Fruit fly (Drosophila melanogaster) whole organism, embryonic: Measurements from ENCODE around the gene sesB.

Experiments
- B-H1 ChIP-seq: fragments of 200-800 bp; sonication (Bioruptor generic); IDR thresholded peaks from 3 replicates; pipeline ENCODE4 v1.3.6; 2022; ENCODE audit warnings: missing biosample characterization, missing genetic modification characterization
- CG11247 ChIP-seq: fragments of 200-800 bp; sonication (Bioruptor generic); IDR thresholded peaks from 2 replicates; pipeline ENCODE4 v1.3.6; 2022; ENCODE audit warnings: missing biosample characterization, missing genetic modification characterization
- CG11504 ChIP-seq: fragments of 200-800 bp; sonication (Bioruptor generic); optimal IDR thresholded peaks from 3 replicates; lab custom pipeline; 2019; ENCODE audit warnings: missing biosample characterization, mild to moderate bottlenecking, missing genetic modification characterization, moderate library complexity
- CG12104 ChIP-seq: fragments of 200-800 bp; sonication (Bioruptor generic); optimal IDR thresholded peaks from 3 replicates; lab custom pipeline; 2016; ENCODE audit warnings: missing biosample characterization, missing genetic modification characterization
- CG12391 ChIP-seq: fragments of 200-800 bp; sonication (Bioruptor generic); optimal IDR thresholded peaks from 3 replicates; lab custom pipeline; 2018; ENCODE audit warnings: missing biosample characterization, mild to moderate bottlenecking, missing genetic modification characterization, moderate library complexity
- CG12769 ChIP-seq: fragments of 200-800 bp; sonication (Bioruptor generic); optimal IDR thresholded peaks from 2 replicates; lab custom pipeline; 2019; ENCODE audit warnings: missing biosample characterization, mild to moderate bottlenecking, missing genetic modification characterization, moderate library complexity
- CG13296 ChIP-seq: fragments of 200-800 bp; sonication (Bioruptor generic); optimal IDR thresholded peaks from 3 replicates; lab custom pipeline; 2018; ENCODE audit warnings: missing biosample characterization, mild to moderate bottlenecking, missing genetic modification characterization
- CG14014 ChIP-seq: fragments of 200-800 bp; sonication (Bioruptor generic); IDR thresholded peaks from 2 replicates; pipeline ENCODE4 v1.3.6; 2022; ENCODE audit warnings: missing biosample characterization, missing genetic modification characterization
- CG15696 ChIP-seq: fragments of 200-800 bp; sonication (Bioruptor generic); optimal IDR thresholded peaks from 2 replicates; lab custom pipeline; 2019; ENCODE audit warnings: missing biosample characterization, mild to moderate bottlenecking, missing genetic modification characterization, moderate library complexity
- CG2120 ChIP-seq: fragments of 200-800 bp; sonication (Bioruptor generic); optimal IDR thresholded peaks from 3 replicates; lab custom pipeline; 2016; ENCODE audit warnings: missing biosample characterization, missing genetic modification characterization
- CG2678 ChIP-seq: fragments of 200-800 bp; sonication (Bioruptor generic); optimal IDR thresholded peaks from 3 replicates; lab custom pipeline; 2019; ENCODE audit warnings: missing biosample characterization, mild to moderate bottlenecking, missing genetic modification characterization, moderate library complexity
- CG30020 ChIP-seq: fragments of 200-800 bp; optimal IDR thresholded peaks from 2 replicates; lab custom pipeline; 2019; ENCODE audit warnings: missing biosample characterization, mild to moderate bottlenecking, missing genetic modification characterization, moderate library complexity
- CG30403 ChIP-seq: fragments of 200-800 bp; sonication (Bioruptor generic); optimal IDR thresholded peaks from 3 replicates; lab custom pipeline; 2016; ENCODE audit warnings: missing biosample characterization, missing genetic modification characterization
- CG3281 ChIP-seq: fragments of 200-800 bp; sonication (Bioruptor generic); optimal IDR thresholded peaks from 3 replicates; lab custom pipeline; 2017; ENCODE audit warnings: missing biosample characterization, mild to moderate bottlenecking, missing genetic modification characterization
- CG43689 ChIP-seq: fragments of 200-800 bp; sonication (Bioruptor generic); IDR thresholded peaks from 2 replicates; pipeline ENCODE4 v1.3.6; 2022; ENCODE audit warnings: missing biosample characterization, missing genetic modification characterization
- CG7372 ChIP-seq: fragments of 200-800 bp; sonication (Bioruptor generic); IDR thresholded peaks from 2 replicates; pipeline ENCODE4 v1.3.6; 2022; ENCODE audit warnings: missing biosample characterization, missing genetic modification characterization
- CG7556 ChIP-seq: fragments of 200-800 bp; sonication (Bioruptor generic); optimal IDR thresholded peaks from 2 replicates; lab custom pipeline; 2017; ENCODE audit warnings: missing biosample characterization, mild to moderate bottlenecking, missing genetic modification characterization
- CG8359 ChIP-seq: fragments of 200-800 bp; sonication (Bioruptor generic); optimal IDR thresholded peaks from 2 replicates; lab custom pipeline; 2017; ENCODE audit warnings: missing biosample characterization, mild to moderate bottlenecking, missing genetic modification characterization, borderline replicate concordance
- CG8765 ChIP-seq: fragments of 200-800 bp; sonication (Bioruptor generic); IDR thresholded peaks from 2 replicates; pipeline ENCODE4 v1.3.6; 2022; ENCODE audit warnings: missing biosample characterization, missing genetic modification characterization
- CG9437 ChIP-seq: fragments of 200-800 bp; sonication (Bioruptor generic); optimal IDR thresholded peaks from 2 replicates; lab custom pipeline; 2018; ENCODE audit warnings: missing biosample characterization, mild to moderate bottlenecking, missing genetic modification characterization
- CG9727 ChIP-seq: fragments of 200-800 bp; sonication (Bioruptor generic); optimal IDR thresholded peaks from 3 replicates; lab custom pipeline; 2017; ENCODE audit warnings: missing biosample characterization, mild to moderate bottlenecking, missing genetic modification characterization
- Doc2 ChIP-seq: fragments of 200-800 bp; sonication (Bioruptor generic); IDR thresholded peaks from 2 replicates; pipeline ENCODE4 v1.3.6; 2022; ENCODE audit warnings: missing biosample characterization, missing genetic modification characterization
- E2f1 ChIP-seq: fragments of 200-800 bp; sonication (Bioruptor generic); IDR thresholded peaks from 2 replicates; pipeline ENCODE4 v1.3.6; 2022; ENCODE audit warnings: missing biosample characterization, missing genetic modification characterization
- Fer1 ChIP-seq: fragments of 200-800 bp; sonication (Bioruptor generic); optimal IDR thresholded peaks from 2 replicates; lab custom pipeline; 2017; ENCODE audit warnings: missing biosample characterization, mild to moderate bottlenecking, missing genetic modification characterization
- HmgZ ChIP-seq: fragments of 200-800 bp; sonication (Bioruptor generic); optimal IDR thresholded peaks from 2 replicates; lab custom pipeline; 2018; ENCODE audit warnings: missing biosample characterization, mild to moderate bottlenecking, missing genetic modification characterization
- Hmr ChIP-seq: fragments of 200-800 bp; sonication (Bioruptor generic); optimal IDR thresholded peaks from 3 replicates; lab custom pipeline; 2017; ENCODE audit warnings: mild to moderate bottlenecking, missing biosample characterization, missing genetic modification reagents, missing genetic modification characterization
- Meics ChIP-seq: fragments of 200-800 bp; sonication (Bioruptor generic); optimal IDR thresholded peaks from 2 replicates; lab custom pipeline; 2017; ENCODE audit warnings: missing biosample characterization, mild to moderate bottlenecking, missing genetic modification characterization
- NC2α ChIP-seq: fragments of 200-800 bp; sonication (Bioruptor generic); optimal IDR thresholded peaks from 2 replicates; lab custom pipeline; 2016; ENCODE audit warnings: missing biosample characterization, missing genetic modification characterization
- Neu2 ChIP-seq: fragments of 200-800 bp; sonication (Bioruptor generic); optimal IDR thresholded peaks from 3 replicates; lab custom pipeline; 2016; ENCODE audit warnings: missing biosample characterization, missing genetic modification characterization, borderline replicate concordance
- NfI ChIP-seq: fragments of 200-800 bp; sonication (Bioruptor generic); optimal IDR thresholded peaks from 3 replicates; lab custom pipeline; 2018; ENCODE audit warnings: missing biosample characterization, mild to moderate bottlenecking, missing genetic modification characterization, moderate library complexity
- Scr ChIP-seq: fragments of 200-800 bp; sonication (Bioruptor generic); IDR thresholded peaks from 2 replicates; pipeline ENCODE4 v1.3.6; 2022; ENCODE audit warnings: missing biosample characterization, missing genetic modification characterization; ENCODE audit not compliant: partially characterized antibody
- Sox100B ChIP-seq: fragments of 200-800 bp; sonication (Bioruptor generic); optimal IDR thresholded peaks from 3 replicates; lab custom pipeline; 2018; ENCODE audit warnings: missing biosample characterization, mild to moderate bottlenecking, missing genetic modification characterization
- ap ChIP-seq: fragments of 200-800 bp; sonication (Bioruptor generic); IDR thresholded peaks from 2 replicates; pipeline ENCODE4 v1.3.6; 2022; ENCODE audit warnings: missing biosample characterization, missing genetic modification characterization
- bsh ChIP-seq, 2 experiments: fragments of 200-800 bp; sonication (Bioruptor generic); optimal IDR thresholded peaks; 2 replicates each; lab custom pipeline; 2017 to 2018; ENCODE audit warnings: mild to moderate bottlenecking in 2 of 2, missing biosample characterization in 2 of 2, missing genetic modification characterization in 2 of 2, moderate library complexity in 1 of 2
- crc ChIP-seq: fragments of 200-800 bp; sonication (Bioruptor generic); optimal IDR thresholded peaks from 2 replicates; lab custom pipeline; 2016; ENCODE audit warnings: missing biosample characterization, missing genetic modification characterization
- croc ChIP-seq: fragments of 200-800 bp; sonication (Bioruptor generic); conservative IDR thresholded peaks from 3 replicates; pipeline ENCODE4 v1.3.6; 2022; ENCODE audit warnings: missing biosample characterization, missing genetic modification characterization
- fd3F ChIP-seq: fragments of 200-800 bp; sonication (Bioruptor generic); optimal IDR thresholded peaks from 2 replicates; lab custom pipeline; 2018; ENCODE audit warnings: missing biosample characterization, mild to moderate bottlenecking, missing genetic modification characterization, moderate library complexity
- ftz-f1 ChIP-seq: fragments of 200-800 bp; sonication (Bioruptor generic); optimal IDR thresholded peaks from 2 replicates; lab custom pipeline; 2016; ENCODE audit warnings: missing biosample characterization, missing genetic modification characterization
- gem ChIP-seq: fragments of 200-800 bp; sonication (Bioruptor generic); optimal IDR thresholded peaks from 2 replicates; lab custom pipeline; 2019; ENCODE audit warnings: missing biosample characterization, mild to moderate bottlenecking, missing genetic modification characterization, moderate library complexity
- grn ChIP-seq: fragments of 200-800 bp; sonication (Bioruptor generic); optimal IDR thresholded peaks from 3 replicates; lab custom pipeline; 2017; ENCODE audit warnings: missing biosample characterization, missing genetic modification characterization
- ham ChIP-seq: fragments of 200-800 bp; sonication (Bioruptor generic); IDR thresholded peaks from 2 replicates; pipeline ENCODE4 v1.3.6; 2022; ENCODE audit warnings: missing biosample characterization, missing genetic modification characterization
- lab ChIP-seq: fragments of 200-800 bp; sonication (Bioruptor generic); optimal IDR thresholded peaks from 3 replicates; lab custom pipeline; 2017; ENCODE audit warnings: missing biosample characterization, missing genetic modification characterization, mild to moderate bottlenecking, moderate library complexity, missing genetic modification reagents
- nom ChIP-seq: fragments of 200-800 bp; sonication (Bioruptor generic); optimal IDR thresholded peaks from 2 replicates; lab custom pipeline; 2017; ENCODE audit warnings: missing biosample characterization, missing genetic modification characterization, mild to moderate bottlenecking, moderate library complexity, missing genetic modification reagents
- pan ChIP-seq, 4 experiments: fragments of >200 bp in 3 of 4; fragments of 200-800 bp in 1 of 4; sonication (Bioruptor generic) in 1 of 4; optimal IDR thresholded peaks in 3 of 4; IDR thresholded peaks in 1 of 4; 2 replicates each; pipeline versions ENCODE4 v1.3.6 to Lab custom; 2017 to 2022; ENCODE audit warnings: missing biosample characterization in 2 of 4, missing genetic modification characterization in 2 of 4, mixed read lengths in 1 of 4
- pita ChIP-seq: fragments of 200-800 bp; sonication (Bioruptor generic); optimal IDR thresholded peaks from 2 replicates; lab custom pipeline; 2017; ENCODE audit warnings: missing biosample characterization, mild to moderate bottlenecking, missing genetic modification characterization
- sens-2 ChIP-seq: fragments of 200-800 bp; sonication (Bioruptor generic); IDR thresholded peaks from 2 replicates; pipeline ENCODE4 v1.3.6; 2022; ENCODE audit warnings: missing biosample characterization, missing genetic modification characterization
- shn ChIP-seq: fragments of 200-800 bp; sonication (Bioruptor generic); optimal IDR thresholded peaks from 3 replicates; lab custom pipeline; 2016; ENCODE audit warnings: missing biosample characterization, missing genetic modification characterization
- tio ChIP-seq: fragments of 200-800 bp; sonication (Bioruptor generic); optimal IDR thresholded peaks from 2 replicates; lab custom pipeline; 2017; ENCODE audit warnings: missing biosample characterization, missing genetic modification characterization, inconsistent platforms
- zf30C ChIP-seq: fragments of 200-800 bp; sonication (Bioruptor generic); optimal IDR thresholded peaks from 3 replicates; lab custom pipeline; 2018; ENCODE audit warnings: missing biosample characterization, mild to moderate bottlenecking, missing genetic modification characterization
- zfh2 ChIP-seq: fragments of 200-800 bp; sonication (Bioruptor generic); optimal IDR thresholded peaks from 2 replicates; lab custom pipeline; 2016; ENCODE audit warnings: missing biosample characterization, missing genetic modification characterization

sesB gene

DNA sequence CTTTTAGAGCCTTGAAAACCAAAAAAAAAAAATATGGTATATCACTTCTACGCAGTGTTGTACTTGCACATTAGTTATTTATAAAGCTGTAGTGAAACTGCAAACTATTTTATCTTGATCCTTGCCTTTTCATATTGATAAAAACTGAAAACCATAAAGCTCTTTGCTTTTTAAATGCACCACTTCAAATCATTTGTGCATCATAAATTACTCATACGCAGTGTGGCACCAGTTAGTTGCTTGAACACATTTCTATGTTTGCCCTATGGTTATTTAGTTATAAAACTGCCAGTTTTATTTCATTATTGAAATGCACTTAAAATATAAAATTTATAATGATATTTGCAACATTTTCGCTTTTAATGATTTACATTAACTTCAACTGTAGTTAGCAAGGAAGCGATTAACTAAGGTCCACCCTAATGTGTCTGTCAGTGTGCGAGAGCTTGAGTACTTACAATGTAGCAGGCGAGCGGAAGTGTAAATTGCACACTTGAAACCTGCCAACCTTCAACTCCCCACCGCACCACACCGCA, 30.7 kb downstream of the sesB start:
- no peak for TF ChIP-seq pan (optimal IDR thresholded peaks at IDR 0.05; lab: Kevin White, UChicago)
- TF ChIP-seq pan (GFP tag; optimal IDR thresholded peaks at IDR 0.05 in 1 of 2, IDR thresholded peaks at IDR 0.05 in 1 of 2): no peak
- TF ChIP-seq ap (GFP tag; lab: Robert Waterston, UW): no peak
- no peak for TF ChIP-seq NfI (GFP tag; lab: Kevin White, UChicago)
- TF ChIP-seq Fer1 (GFP tag; lab: Kevin White, UChicago): peak; percentile 2
- TF ChIP-seq CG9727 (GFP tag; lab: Kevin White, UChicago): peak; percentile 36
- no peak for TF ChIP-seq shn (GFP tag; lab: Kevin White, UChicago)
- no peak for TF ChIP-seq HmgZ (tag; lab: Kevin White, UChicago)
- TF ChIP-seq CG7556: peak; percentile 58
- TF ChIP-seq CG43689 (GFP tag; lab: Robert Waterston, UW): no peak
- no peak for TF ChIP-seq Scr (GFP tag; lab: Robert Waterston, UW)
- no peak for TF ChIP-seq CG8359 (GFP tag; lab: Kevin White, UChicago)
- no peak for TF ChIP-seq E2f1 (GFP tag; lab: Robert Waterston, UW)
- TF ChIP-seq zfh2 (GFP tag; lab: Kevin White, UChicago): no peak
- peak; percentile 18 for TF ChIP-seq CG2120 (GFP tag; lab: Kevin White, UChicago)
- TF ChIP-seq nom: peak; percentile 11
- peak; percentile 17 for TF ChIP-seq gem (tag; lab: Kevin White, UChicago)
- no peak for TF ChIP-seq pita (GFP tag; lab: Kevin White, UChicago)
- TF ChIP-seq CG12769 (tag; lab: Kevin White, UChicago): no peak
- no peak for TF ChIP-seq croc (GFP tag; lab: Robert Waterston, UW)
- TF ChIP-seq CG12104 (GFP tag; lab: Kevin White, UChicago): peak; percentile 4
- peak; percentile 24 for TF ChIP-seq lab (GFP tag; lab: Kevin White, UChicago)
- no peak for TF ChIP-seq Neu2 (GFP tag; lab: Kevin White, UChicago)
- no peak for TF ChIP-seq CG30020 (tag; lab: Kevin White, UChicago)
- no peak for TF ChIP-seq tio (GFP tag; lab: Kevin White, UChicago)
- peak; percentile 8 for TF ChIP-seq CG30403 (GFP tag; lab: Kevin White, UChicago)
- TF ChIP-seq CG11247 (GFP tag; lab: Robert Waterston, UW): no peak
- peak; percentile 48 for TF ChIP-seq CG11504 (tag; lab: Kevin White, UChicago)
- TF ChIP-seq CG2678 (tag; lab: Kevin White, UChicago): peak; percentile 54
- no peak for TF ChIP-seq CG8765 (GFP tag; lab: Robert Waterston, UW)
- peak; percentile 2 for TF ChIP-seq CG13296
- TF ChIP-seq zf30C (GFP tag; lab: Kevin White, UChicago): no peak
- no peak for TF ChIP-seq sens-2
- peak; percentile 2 for TF ChIP-seq CG9437 (GFP tag; lab: Kevin White, UChicago)
- TF ChIP-seq CG7372 (GFP tag; lab: Robert Waterston, UW): 0 out of 2 replicates have a peak, but pooled peaks have one; percentile 15
- peak; percentile 28 for TF ChIP-seq Hmr (GFP tag; lab: Kevin White, UChicago)
- TF ChIP-seq NC2α: no peak
- TF ChIP-seq CG12391 (tag; lab: Kevin White, UChicago): no peak
- TF ChIP-seq bsh (GFP tag; optimal IDR thresholded peaks at IDR 0.05; lab: Kevin White, UChicago): peak in 1 of 2 experiments; percentile 7
- TF ChIP-seq Doc2 (GFP tag; lab: Robert Waterston, UW): no peak
- no peak for TF ChIP-seq fd3F
- TF ChIP-seq CG14014 (GFP tag; lab: Robert Waterston, UW): no peak
- TF ChIP-seq CG3281 (GFP tag; lab: Kevin White, UChicago): peak; percentile 34
- TF ChIP-seq CG15696 (tag; lab: Kevin White, UChicago): no peak
- no peak for TF ChIP-seq grn (GFP tag; lab: Kevin White, UChicago)
- TF ChIP-seq crc (GFP tag; lab: Kevin White, UChicago): no peak
- peak; percentile 42 for TF ChIP-seq Meics
- TF ChIP-seq ftz-f1 (GFP tag; lab: Kevin White, UChicago): no peak
- TF ChIP-seq B-H1 (GFP tag; lab: Robert Waterston, UW): no peak
- TF ChIP-seq ham (GFP tag; lab: Robert Waterston, UW): no peak
- TF ChIP-seq Sox100B (GFP tag; lab: Kevin White, UChicago): peak; percentile 24
